Fruit fly (Drosophila melanogaster): ENCODE results near the gene dop.

Gene dop

DNA sequence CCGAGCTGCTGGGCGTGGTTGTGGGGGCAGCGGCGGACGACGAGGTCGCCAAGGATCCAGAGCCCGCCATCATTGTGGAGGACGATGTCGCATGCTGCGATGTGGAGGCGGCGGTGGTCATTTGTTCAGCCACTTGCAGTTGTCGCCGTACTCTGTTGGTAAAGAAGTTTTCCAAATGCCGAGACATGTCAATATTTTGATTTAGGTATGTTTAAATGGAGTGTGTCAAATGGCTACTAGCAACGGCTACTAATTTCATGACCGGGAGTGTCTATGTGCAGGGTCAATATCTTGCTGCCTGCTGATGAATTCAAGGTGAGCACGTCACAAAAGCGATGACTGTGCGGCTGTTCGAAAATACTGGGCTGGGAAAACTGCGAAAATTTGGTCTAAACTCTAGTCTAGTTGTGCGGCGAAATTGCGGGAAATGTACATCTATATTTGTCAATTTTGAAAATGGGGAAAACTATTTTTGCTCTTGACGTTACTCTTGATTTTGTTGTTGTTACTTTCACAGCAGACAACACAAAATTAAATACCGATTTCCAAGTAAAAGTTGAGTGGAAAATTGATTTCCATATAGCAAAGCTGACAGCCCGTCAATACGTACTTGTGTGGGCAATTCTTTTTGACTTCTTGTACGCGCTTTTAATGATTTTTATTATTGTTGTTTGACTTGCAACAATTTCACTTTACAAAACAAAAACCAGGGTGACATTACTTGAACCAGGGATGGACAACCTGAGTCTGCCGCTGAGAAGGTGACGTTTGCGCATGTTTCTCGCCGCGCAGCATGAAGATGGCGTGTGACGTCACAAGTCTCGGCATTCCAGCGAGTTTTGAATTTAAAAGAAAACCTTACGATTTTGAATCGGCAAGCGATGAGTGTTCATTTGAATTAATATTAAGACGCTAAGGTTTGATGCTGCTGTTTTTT lies 21.9 kb downstream of the dop start, which contains the start of gene CG7656 (continued):
- TF ChIP-seq CG9876 (GFP tag; optimal IDR thresholded peaks at IDR 0.05) (peak; percentile 73), nerfin-1 (tag; optimal IDR thresholded peaks at IDR 0.05) (no peak), CG6683 (GFP tag; optimal IDR thresholded peaks at IDR 0.05) (no peak), CG34376 (GFP tag; optimal IDR thresholded peaks at IDR 0.05) (peak; percentile 50), Ssrp (tag; optimal IDR thresholded peaks at IDR 0.05) (no peak), usp (GFP tag; optimal IDR thresholded peaks at IDR 0.05) (no peak), CG4360 (GFP tag; IDR thresholded peaks at IDR 0.05) (peak; percentile 65; the same call in 1 of the 2 replicates), BtbVII (GFP tag; optimal IDR thresholded peaks at IDR 0.05) (no peak), CG18476 (GFP tag; optimal IDR thresholded peaks at IDR 0.05) (no peak), CG7556 (GFP tag; optimal IDR thresholded peaks at IDR 0.05) (no peak), CG10274 (GFP tag; optimal IDR thresholded peaks at IDR 0.05) (no peak), bbx (GFP tag; IDR thresholded peaks at IDR 0.05; ENCODE audit: partially characterized antibody) (no peak), sqz (GFP tag; optimal IDR thresholded peaks at IDR 0.05) (no peak), ranshi (GFP tag; IDR thresholded peaks at IDR 0.05) (peak; percentile 61), Hmr (GFP tag; optimal IDR thresholded peaks at IDR 0.05) (peak; percentile 58), CG17186 (GFP tag; optimal IDR thresholded peaks at IDR 0.05) (peak; percentile 86), Fer2 (tag; optimal IDR thresholded peaks at IDR 0.05) (no peak), Gug (GFP tag; IDR thresholded peaks at IDR 0.05) (peak; percentile 87), pita (GFP tag; optimal IDR thresholded peaks at IDR 0.05) (no peak), fu2 (GFP tag; optimal IDR thresholded peaks at IDR 0.05) (peak; percentile 77), CG42726 (GFP tag; IDR thresholded peaks at IDR 0.05; ENCODE audit: partially characterized antibody) (no peak), CG7357 (GFP tag; IDR thresholded peaks at IDR 0.05) (no peak), CG14667 (GFP tag; IDR thresholded peaks at IDR 0.05) (peak; percentile 28; the same call in 1 of the 2 replicates), pzg (GFP tag; optimal IDR thresholded peaks at IDR 0.05) (peak; percentile 79), cato (GFP tag; optimal IDR thresholded peaks at IDR 0.05; ENCODE audit: borderline replicate concordance) (no peak), NC2α (GFP tag; optimal IDR thresholded peaks at IDR 0.05) (peak; percentile 46), CG8290 (GFP tag; optimal IDR thresholded peaks at IDR 0.05) (peak; percentile 47), CG8290 (tag; optimal IDR thresholded peaks at IDR 0.05) (peak; percentile 43 to 95), BEAF-32 (GFP tag; optimal IDR thresholded peaks at IDR 0.05) (peak; percentile 10), CG8388 (GFP tag; optimal IDR thresholded peaks at IDR 0.05) (no peak), cwo (GFP tag; optimal IDR thresholded peaks at IDR 0.05) (no peak), ewg (GFP tag; optimal IDR thresholded peaks at IDR 0.05) (peak; percentile 95), tna (GFP tag; IDR thresholded peaks at IDR 0.05; ENCODE audit: partially characterized antibody) (no peak), CTCF (GFP tag; optimal IDR thresholded peaks at IDR 0.05) (no peak), CG10959 (GFP tag; IDR thresholded peaks at IDR 0.05) (peak; percentile 54), Atf6 (GFP tag; IDR thresholded peaks at IDR 0.05) (peak; percentile 37; the same call in 1 of the 2 replicates), mirr (GFP tag; optimal IDR thresholded peaks at IDR 0.05) (peak; percentile 35), so (GFP tag; IDR thresholded peaks at IDR 0.05) (peak; percentile 27; the same call in 1 of the 3 replicates), CG13287 (GFP tag; IDR thresholded peaks at IDR 0.05; ENCODE audit: partially characterized antibody) (no peak; the same call in 1 of the 2 replicates), CG16813 (GFP tag; IDR thresholded peaks at IDR 0.05; ENCODE audit: partially characterized antibody) (no peak), HmgD (GFP tag; optimal IDR thresholded peaks at IDR 0.05) (peak; percentile 89), B-H2 (GFP tag; optimal IDR thresholded peaks at IDR 0.05) (peak; percentile 84), gro (GFP tag; optimal IDR thresholded peaks at IDR 0.05) (peak; percentile 88), D19B (GFP tag; optimal IDR thresholded peaks at IDR 0.05) (no peak), CkIIα-i1 (GFP tag; IDR thresholded peaks at IDR 0.05) (no peak), Camta (GFP tag; optimal IDR thresholded peaks at IDR 0.05) (peak; percentile 63), CG12219 (GFP tag; optimal IDR thresholded peaks at IDR 0.05) (peak; percentile 16), CG4820 (GFP tag; optimal IDR thresholded peaks at IDR 0.05) (peak; percentile 20), cad (GFP tag; optimal IDR thresholded peaks at IDR 0.05) (no peak)

Data from whole organism, embryonic.